Fruit fly (Drosophila melanogaster): Measurements from ENCODE around the gene Spn27A.

The Spn27A gene

dm6 chr2L:6673211-6674012, at the start of gene Spn27A:
Gene Spn27A (minus strand): TSS chr2L:6673347.
- no peak for TF ChIP-seq pan (optimal IDR thresholded peaks at IDR 0.05)
- TF ChIP-seq HLH106 (tag; optimal IDR thresholded peaks at IDR 0.05), result peak; percentile 55
- peak; percentile 71 for TF ChIP-seq rgr (GFP tag; optimal IDR thresholded peaks at IDR 0.05)
- TF ChIP-seq dmrt93B (GFP tag; optimal IDR thresholded peaks at IDR 0.05), result no peak
- TF ChIP-seq Myc (optimal IDR thresholded peaks at IDR 0.05), result no peak
- TF ChIP-seq dsf (GFP tag; optimal IDR thresholded peaks at IDR 0.05; ENCODE audit: borderline replicate concordance), result peak; percentile 37
- no peak for TF ChIP-seq GATAd (GFP tag; optimal IDR thresholded peaks at IDR 0.05)
- TF ChIP-seq tai (GFP tag; optimal IDR thresholded peaks at IDR 0.05), result no peak
- no peak for TF ChIP-seq CG32264 (GFP tag; optimal IDR thresholded peaks at IDR 0.05)
- no peak for TF ChIP-seq Rel (GFP tag; optimal IDR thresholded peaks at IDR 0.05)
- TF ChIP-seq Rel (tag; optimal IDR thresholded peaks at IDR 0.05), result peak; percentile 99
- no peak for TF ChIP-seq Dfd (GFP tag; optimal IDR thresholded peaks at IDR 0.05)
- no peak for TF ChIP-seq Mio (GFP tag; optimal IDR thresholded peaks at IDR 0.05)
- no peak for TF ChIP-seq fru (GFP tag; optimal IDR thresholded peaks at IDR 0.05)
- no peak for TF ChIP-seq N (GFP tag; optimal IDR thresholded peaks at IDR 0.05)
- TF ChIP-seq usp (GFP tag; optimal IDR thresholded peaks at IDR 0.05), result no peak
- peak; percentile 52 for TF ChIP-seq Jra (GFP tag; optimal IDR thresholded peaks at IDR 0.05)
- TF ChIP-seq br (GFP tag; optimal IDR thresholded peaks at IDR 0.05), result peak; percentile 64
- no peak for TF ChIP-seq Abd-B (GFP tag; optimal IDR thresholded peaks at IDR 0.05)
- TF ChIP-seq lola (GFP tag; optimal IDR thresholded peaks at IDR 0.05), result no peak
- TF ChIP-seq CrebA (GFP tag; optimal IDR thresholded peaks at IDR 0.05; ENCODE audit: borderline replicate concordance), result no peak
- TF ChIP-seq ey (GFP tag; optimal IDR thresholded peaks at IDR 0.05), result peak; percentile 77
- peak; percentile 72 for TF ChIP-seq OdsH (GFP tag; optimal IDR thresholded peaks at IDR 0.05)
- no peak for TF ChIP-seq jim (GFP tag; optimal IDR thresholded peaks at IDR 0.05)
- TF ChIP-seq Sp1 (GFP tag; optimal IDR thresholded peaks at IDR 0.05), result peak; percentile 36
- peak; percentile 62 for TF ChIP-seq Hnf4 (GFP tag; optimal IDR thresholded peaks at IDR 0.05)
- no peak for TF ChIP-seq sage (GFP tag; optimal IDR thresholded peaks at IDR 0.05)
- TF ChIP-seq CG9705 (GFP tag; optimal IDR thresholded peaks at IDR 0.05), result peak; percentile 54
- no peak for TF ChIP-seq brk (GFP tag; optimal IDR thresholded peaks at IDR 0.05)
- TF ChIP-seq foxo (GFP tag; optimal IDR thresholded peaks at IDR 0.05), result peak; percentile 15 to 74
- TF ChIP-seq dl (GFP tag; optimal IDR thresholded peaks at IDR 0.05; ENCODE audit: insufficient read depth in 1 of 2, partially characterized antibody in 2 of 2), result peak; percentile 7 to 37
- TF ChIP-seq Vsx2 (GFP tag; optimal IDR thresholded peaks at IDR 0.05; ENCODE audit: partially characterized antibody), result no peak
- TF ChIP-seq Hr83 (GFP tag; optimal IDR thresholded peaks at IDR 0.05; ENCODE audit: poor library complexity, severe bottlenecking), result peak; percentile 15
- peak; percentile 13 for TF ChIP-seq sv (GFP tag; optimal IDR thresholded peaks at IDR 0.05)
- peak; percentile 67 for TF ChIP-seq Dif (GFP tag; optimal IDR thresholded peaks at IDR 0.05; ENCODE audit: partially characterized antibody)
- TF ChIP-seq psq (GFP tag; optimal IDR thresholded peaks at IDR 0.05), result peak; percentile 98
- TF ChIP-seq h (GFP tag; optimal IDR thresholded peaks at IDR 0.05), result peak; percentile 77
- no peak for TF ChIP-seq Hr78 (GFP tag; optimal IDR thresholded peaks at IDR 0.05)
- peak; percentile 76 for TF ChIP-seq woc (GFP tag; optimal IDR thresholded peaks at IDR 0.05)

dm6 chr2L:6721710-6722109, 48.6 kb upstream of the Spn27A start:
- no peak for TF ChIP-seq woc (GFP tag; optimal IDR thresholded peaks at IDR 0.05)
- no peak for TF ChIP-seq Hr83 (GFP tag; optimal IDR thresholded peaks at IDR 0.05; ENCODE audit: poor library complexity, severe bottlenecking)
- no peak for TF ChIP-seq Hr78 (GFP tag; optimal IDR thresholded peaks at IDR 0.05)
- TF ChIP-seq Dif (GFP tag; optimal IDR thresholded peaks at IDR 0.05; ENCODE audit: partially characterized antibody), result no peak
- TF ChIP-seq rgr (GFP tag; optimal IDR thresholded peaks at IDR 0.05), result no peak
- TF ChIP-seq CG32264 (GFP tag; optimal IDR thresholded peaks at IDR 0.05), result no peak
- no peak for TF ChIP-seq foxo (GFP tag; optimal IDR thresholded peaks at IDR 0.05)
- TF ChIP-seq CG9705 (GFP tag; optimal IDR thresholded peaks at IDR 0.05), result no peak
- no peak for TF ChIP-seq Vsx2 (GFP tag; optimal IDR thresholded peaks at IDR 0.05; ENCODE audit: partially characterized antibody)
